Fruit fly (Drosophila melanogaster) whole organism, embryonic: Measurements from ENCODE around the gene Ufd4.
A peak's percentile ranks its signal among the peaks of the same experiment; 100 is the strongest.

Source experiments
- ATbp ChIP-seq: fragments of 200-800 bp; sonication (Bioruptor generic); optimal IDR thresholded peaks from 2 replicates; lab custom pipeline; 2017; ENCODE audit warnings: missing biosample characterization, mild to moderate bottlenecking, missing genetic modification characterization, missing genetic modification reagents
- CG10147 ChIP-seq: fragments of 200-800 bp; sonication (Bioruptor generic); optimal IDR thresholded peaks from 2 replicates; lab custom pipeline; 2019; ENCODE audit warnings: missing biosample characterization, mild to moderate bottlenecking, missing genetic modification characterization, moderate library complexity
- CG1024 ChIP-seq: fragments of 200-800 bp; sonication (Bioruptor generic); IDR thresholded peaks from 2 replicates; pipeline ENCODE4 v1.3.6; 2022; ENCODE audit warnings: missing biosample characterization, missing genetic modification characterization
- CG12071 ChIP-seq: fragments of 200-800 bp; sonication (Bioruptor generic); optimal IDR thresholded peaks from 3 replicates; lab custom pipeline; 2018; ENCODE audit warnings: missing biosample characterization, mild to moderate bottlenecking, missing genetic modification characterization
- CG12236 ChIP-seq: fragments of 200-800 bp; sonication (Bioruptor generic); optimal IDR thresholded peaks from 2 replicates; lab custom pipeline; 2016; ENCODE audit warnings: missing biosample characterization, missing genetic modification characterization
- CG12659 ChIP-seq: fragments of 200-800 bp; sonication (Bioruptor generic); optimal IDR thresholded peaks from 3 replicates; lab custom pipeline; 2017; ENCODE audit warnings: mild to moderate bottlenecking, missing biosample characterization, missing genetic modification reagents, missing genetic modification characterization
- CG12942 ChIP-seq: fragments of 200-800 bp; sonication (Bioruptor generic); optimal IDR thresholded peaks from 3 replicates; lab custom pipeline; 2016; ENCODE audit warnings: missing biosample characterization, missing genetic modification characterization
- CG17361 ChIP-seq: fragments of 200-800 bp; sonication (Bioruptor generic); IDR thresholded peaks from 3 replicates; pipeline ENCODE4 v1.3.6; 2022; ENCODE audit warnings: missing biosample characterization, missing genetic modification characterization
- CG17385 ChIP-seq: fragments of 200-800 bp; sonication (Bioruptor generic); optimal IDR thresholded peaks from 3 replicates; lab custom pipeline; 2018; ENCODE audit warnings: missing biosample characterization, mild to moderate bottlenecking, missing genetic modification characterization
- CG18262 ChIP-seq: fragments of 200-800 bp; optimal IDR thresholded peaks from 3 replicates; lab custom pipeline; 2019; ENCODE audit warnings: missing biosample characterization, mild to moderate bottlenecking, missing genetic modification characterization, moderate library complexity
- CG18619 ChIP-seq: fragments of 200-800 bp; sonication (Bioruptor generic); optimal IDR thresholded peaks from 3 replicates; lab custom pipeline; 2017; ENCODE audit warnings: missing biosample characterization, mild to moderate bottlenecking, missing genetic modification characterization
- CG2116 ChIP-seq: fragments of 200-800 bp; sonication (Bioruptor generic); optimal IDR thresholded peaks from 3 replicates; lab custom pipeline; 2018; ENCODE audit warnings: missing biosample characterization, mild to moderate bottlenecking, missing genetic modification characterization
- CG31388 ChIP-seq: fragments of 200-800 bp; sonication (Bioruptor generic); optimal IDR thresholded peaks from 2 replicates; lab custom pipeline; 2016; ENCODE audit warnings: missing biosample characterization, missing genetic modification characterization
- CG32532 ChIP-seq: fragments of 200-800 bp; sonication (Bioruptor generic); IDR thresholded peaks from 2 replicates; pipeline ENCODE4 v1.3.6; 2022; ENCODE audit warnings: missing biosample characterization, missing genetic modification characterization
- CG4404 ChIP-seq: fragments of 200-800 bp; sonication (Bioruptor generic); IDR thresholded peaks from 2 replicates; pipeline ENCODE4 v1.3.6; 2022; ENCODE audit warnings: missing biosample characterization, missing genetic modification characterization
- CG9609 ChIP-seq: fragments of 200-800 bp; sonication (Bioruptor generic); optimal IDR thresholded peaks from 3 replicates; lab custom pipeline; 2016; ENCODE audit warnings: missing biosample characterization, missing genetic modification characterization
- CG9727 ChIP-seq: fragments of 200-800 bp; sonication (Bioruptor generic); optimal IDR thresholded peaks from 3 replicates; lab custom pipeline; 2017; ENCODE audit warnings: missing biosample characterization, mild to moderate bottlenecking, missing genetic modification characterization
- CG9797 ChIP-seq: fragments of 200-800 bp; sonication (Bioruptor generic); optimal IDR thresholded peaks from 3 replicates; lab custom pipeline; 2018; ENCODE audit warnings: missing biosample characterization, mild to moderate bottlenecking, missing genetic modification characterization
- CG9932 ChIP-seq: fragments of 200-800 bp; sonication (Bioruptor generic); IDR thresholded peaks from 2 replicates; pipeline ENCODE4 v1.3.6; 2022; ENCODE audit warnings: missing biosample characterization, missing genetic modification characterization
- D ChIP-seq, 2 experiments: fragments of 200-800 bp in 1 of 2; fragments of >200 bp in 1 of 2; sonication (Bioruptor generic) in 1 of 2; optimal IDR thresholded peaks; 2 replicates in 1 of 2; 3 replicates in 1 of 2; lab custom pipeline; 2017; ENCODE audit warnings: mild to moderate bottlenecking in 1 of 2, missing biosample characterization in 1 of 2, missing genetic modification characterization in 1 of 2, missing genetic modification reagents in 1 of 2
- Dip3 ChIP-seq: fragments of 200-800 bp; sonication (Bioruptor generic); optimal IDR thresholded peaks from 3 replicates; lab custom pipeline; 2016; ENCODE audit warnings: missing biosample characterization, missing genetic modification characterization
- ERR ChIP-seq: fragments of 200-800 bp; sonication (Bioruptor generic); optimal IDR thresholded peaks from 2 replicates; lab custom pipeline; 2016; ENCODE audit warnings: missing biosample characterization, missing genetic modification characterization
- H2.0 ChIP-seq: fragments of 200-800 bp; sonication (Bioruptor generic); IDR thresholded peaks from 2 replicates; pipeline ENCODE4 v1.3.6; 2022; ENCODE audit warnings: missing biosample characterization, missing genetic modification characterization
- Hmr ChIP-seq: fragments of 200-800 bp; sonication (Bioruptor generic); optimal IDR thresholded peaks from 3 replicates; lab custom pipeline; 2017; ENCODE audit warnings: mild to moderate bottlenecking, missing biosample characterization, missing genetic modification reagents, missing genetic modification characterization
- Lhr ChIP-seq: fragments of 200-800 bp; sonication (Bioruptor generic); optimal IDR thresholded peaks from 3 replicates; lab custom pipeline; 2017; ENCODE audit warnings: mild to moderate bottlenecking, missing biosample characterization, missing genetic modification reagents, missing genetic modification characterization
- Mad ChIP-seq: fragments of 200-800 bp; sonication (Bioruptor generic); optimal IDR thresholded peaks from 2 replicates; lab custom pipeline; 2016; ENCODE audit warnings: missing biosample characterization, missing genetic modification characterization
- Meics ChIP-seq: fragments of 200-800 bp; sonication (Bioruptor generic); optimal IDR thresholded peaks from 2 replicates; lab custom pipeline; 2017; ENCODE audit warnings: missing biosample characterization, mild to moderate bottlenecking, missing genetic modification characterization
- Nf-YB ChIP-seq: fragments of 200-800 bp; sonication (Bioruptor generic); optimal IDR thresholded peaks from 3 replicates; lab custom pipeline; 2019; ENCODE audit warnings: missing biosample characterization, mild to moderate bottlenecking, missing genetic modification characterization, moderate library complexity
- PHDP ChIP-seq: fragments of 200-800 bp; sonication (Bioruptor generic); optimal IDR thresholded peaks from 3 replicates; lab custom pipeline; 2018; ENCODE audit warnings: missing biosample characterization, mild to moderate bottlenecking, missing genetic modification characterization, moderate library complexity
- Pdp1 ChIP-seq, 2 experiments: fragments of 200-800 bp; sonication (Bioruptor generic); optimal IDR thresholded peaks; 3 replicates each; lab custom pipeline; 2016; ENCODE audit warnings: missing biosample characterization in 2 of 2, missing genetic modification characterization in 2 of 2, mild to moderate bottlenecking in 1 of 2, moderate library complexity in 1 of 2
- Sox100B ChIP-seq: fragments of 200-800 bp; sonication (Bioruptor generic); optimal IDR thresholded peaks from 3 replicates; lab custom pipeline; 2018; ENCODE audit warnings: missing biosample characterization, mild to moderate bottlenecking, missing genetic modification characterization
- ac ChIP-seq: fragments of 200-800 bp; sonication (Bioruptor generic); optimal IDR thresholded peaks from 3 replicates; lab custom pipeline; 2017; ENCODE audit warnings: missing biosample characterization, mild to moderate bottlenecking, missing genetic modification characterization
- bbx ChIP-seq: fragments of 200-800 bp; sonication (Bioruptor generic); IDR thresholded peaks from 2 replicates; pipeline ENCODE4 v1.3.6; 2022; ENCODE audit warnings: missing biosample characterization, missing genetic modification characterization; ENCODE audit not compliant: partially characterized antibody
- br ChIP-seq: fragments of >200 bp; optimal IDR thresholded peaks from 2 replicates; lab custom pipeline; 2017
- cato ChIP-seq: fragments of 200-800 bp; sonication (Bioruptor generic); optimal IDR thresholded peaks from 2 replicates; lab custom pipeline; 2016; ENCODE audit warnings: missing biosample characterization, missing genetic modification characterization, borderline replicate concordance
- dysf ChIP-seq: fragments of 200-800 bp; sonication (Bioruptor generic); IDR thresholded peaks from 3 replicates; pipeline ENCODE4 v1.3.6; 2022; ENCODE audit warnings: missing biosample characterization, missing genetic modification characterization
- eve ChIP-seq, 2 experiments: fragments of >200 bp; optimal IDR thresholded peaks; 2 replicates each; lab custom pipeline; 2017; ENCODE audit warnings: missing biosample characterization in 2 of 2, missing genetic modification characterization in 2 of 2
- fd102C ChIP-seq: fragments of 200-800 bp; sonication (Bioruptor generic); optimal IDR thresholded peaks from 2 replicates; lab custom pipeline; 2018; ENCODE audit warnings: missing biosample characterization, mild to moderate bottlenecking, missing genetic modification characterization, moderate library complexity
- gcm2 ChIP-seq: fragments of 200-800 bp; sonication (Bioruptor generic); optimal IDR thresholded peaks from 2 replicates; lab custom pipeline; 2016; ENCODE audit warnings: missing biosample characterization, missing genetic modification characterization
- gsb ChIP-seq: fragments of 200-800 bp; sonication (Bioruptor generic); IDR thresholded peaks from 2 replicates; pipeline ENCODE4 v1.3.6; 2022; ENCODE audit warnings: missing biosample characterization, missing genetic modification characterization
- hkb ChIP-seq, 2 experiments: fragments of 200-800 bp in 1 of 2; fragments of >200 bp in 1 of 2; sonication (Bioruptor generic) in 1 of 2; IDR thresholded peaks in 1 of 2; optimal IDR thresholded peaks in 1 of 2; 2 replicates each; pipeline versions ENCODE4 v1.3.6 to Lab custom; 2017 to 2022; ENCODE audit warnings: missing biosample characterization in 1 of 2, missing genetic modification characterization in 1 of 2
- insv ChIP-seq, 2 experiments: fragments of 200-800 bp; sonication (Bioruptor generic); optimal IDR thresholded peaks; 3 replicates each; lab custom pipeline; 2016 to 2018; ENCODE audit warnings: missing biosample characterization in 2 of 2, missing genetic modification characterization in 2 of 2
- onecut ChIP-seq: fragments of 200-800 bp; sonication (Bioruptor generic); IDR thresholded peaks from 2 replicates; pipeline ENCODE4 v1.3.6; 2022; ENCODE audit warnings: missing biosample characterization, missing genetic modification characterization
- pho ChIP-seq: fragments of 200-800 bp; sonication (Bioruptor generic); optimal IDR thresholded peaks from 2 replicates; lab custom pipeline; 2016; ENCODE audit warnings: missing biosample characterization, missing genetic modification characterization
- seq ChIP-seq: fragments of 200-800 bp; sonication (Bioruptor generic); IDR thresholded peaks from 2 replicates; pipeline ENCODE4 v1.3.6; 2022; ENCODE audit warnings: missing biosample characterization, missing genetic modification characterization
- slbo ChIP-seq: fragments of 200-800 bp; sonication (Bioruptor generic); IDR thresholded peaks from 2 replicates; pipeline ENCODE4 v1.3.6; 2022; ENCODE audit warnings: missing biosample characterization, missing genetic modification characterization
- so ChIP-seq: fragments of 200-800 bp; sonication (Bioruptor generic); IDR thresholded peaks from 3 replicates; pipeline ENCODE4 v1.3.6; 2022; ENCODE audit warnings: missing biosample characterization, missing genetic modification characterization
- sqz ChIP-seq: fragments of 200-800 bp; sonication (Bioruptor generic); optimal IDR thresholded peaks from 3 replicates; lab custom pipeline; 2018; ENCODE audit warnings: missing biosample characterization, mild to moderate bottlenecking, missing genetic modification characterization
- unpg ChIP-seq: fragments of 200-800 bp; sonication (Bioruptor generic); optimal IDR thresholded peaks from 3 replicates; lab custom pipeline; 2018; ENCODE audit warnings: missing biosample characterization, mild to moderate bottlenecking, missing genetic modification characterization, moderate library complexity
- z ChIP-seq: fragments of 200-800 bp; sonication (Bioruptor generic); IDR thresholded peaks from 3 replicates; pipeline ENCODE4 v1.3.6; 2022; ENCODE audit warnings: missing biosample characterization, missing genetic modification characterization

The Ufd4 gene

dm6 chr2L:10232152-10232816, 59.9 kb downstream of the Ufd4 start, which contains the start of gene eEF1delta (continued):
- TF ChIP-seq ERR (GFP tag; lab: Kevin White, UChicago) (no peak), Dip3 (GFP tag; lab: Kevin White, UChicago) (no peak), gcm2 (GFP tag; lab: Kevin White, UChicago) (no peak), slbo (GFP tag; lab: Robert Waterston, UW) (peak; percentile 21; the same call in 1 of the 2 replicates), z (GFP tag; lab: Robert Waterston, UW) (no peak), CG9797 (GFP tag; lab: Kevin White, UChicago) (no peak), CG9932 (GFP tag; lab: Robert Waterston, UW) (no peak), Hmr (GFP tag; lab: Kevin White, UChicago) (no peak), fd102C (GFP tag; lab: Kevin White, UChicago) (no peak), CG2116 (GFP tag; lab: Kevin White, UChicago) (no peak), CG9727 (no peak), CG18262 (tag; lab: Kevin White, UChicago) (no peak), Meics (GFP tag; lab: Kevin White, UChicago) (no peak), Lhr (no peak), br (no peak), Sox100B (GFP tag; lab: Kevin White, UChicago) (no peak), H2.0 (GFP tag; lab: Robert Waterston, UW) (no peak), cato (GFP tag; lab: Kevin White, UChicago) (no peak), insv (GFP tag; optimal IDR thresholded peaks at IDR 0.05; lab: Kevin White, UChicago) (no peak), CG10147 (no peak), ac (GFP tag; lab: Kevin White, UChicago) (no peak), CG31388 (GFP tag; lab: Kevin White, UChicago) (no peak), CG18619 (GFP tag; lab: Kevin White, UChicago) (no peak), pho (GFP tag; lab: Kevin White, UChicago) (no peak), CG12659 (GFP tag; lab: Kevin White, UChicago) (peak; percentile 53), seq (GFP tag; lab: Robert Waterston, UW) (no peak), Pdp1 (GFP tag; optimal IDR thresholded peaks at IDR 0.05; lab: Kevin White, UChicago) (peak in 1 of 2 experiments; percentile 95), D (optimal IDR thresholded peaks at IDR 0.05; lab: Kevin White, UChicago) (no peak), D (GFP tag; optimal IDR thresholded peaks at IDR 0.05; lab: Kevin White, UChicago) (no peak), CG17361 (GFP tag; lab: Robert Waterston, UW) (no peak; the same call in 2 of the 3 replicates), CG12071 (GFP tag; lab: Kevin White, UChicago) (no peak), CG32532 (GFP tag; lab: Robert Waterston, UW) (no peak), dysf (GFP tag; lab: Robert Waterston, UW) (no peak), sqz (GFP tag; lab: Kevin White, UChicago) (no peak), eve (GFP tag; optimal IDR thresholded peaks at IDR 0.05; lab: Kevin White, UChicago) (no peak), CG12942 (GFP tag; lab: Kevin White, UChicago) (no peak), CG1024 (GFP tag; lab: Robert Waterston, UW) (peak; percentile 93), CG4404 (GFP tag; lab: Robert Waterston, UW) (no peak), Mad (GFP tag; lab: Kevin White, UChicago) (no peak), ATbp (GFP tag; lab: Kevin White, UChicago) (no peak), onecut (GFP tag; lab: Robert Waterston, UW) (no peak), bbx (GFP tag; lab: Robert Waterston, UW) (peak; percentile 51; the same call in 1 of the 2 replicates), PHDP (no peak), hkb (optimal IDR thresholded peaks at IDR 0.05; lab: Kevin White, UChicago) (no peak), hkb (GFP tag; IDR thresholded peaks at IDR 0.05; lab: Robert Waterston, UW) (no peak), unpg (GFP tag; lab: Kevin White, UChicago) (no peak), so (no peak), gsb (no peak), CG9609 (GFP tag; lab: Kevin White, UChicago) (no peak), CG17385 (GFP tag; lab: Kevin White, UChicago) (no peak), CG12236 (no peak), Nf-YB (GFP tag; lab: Kevin White, UChicago) (no peak)
